Fruit fly (Drosophila melanogaster) whole organism, pupa: ENCODE data around the gene nudC.
A peak's percentile ranks its signal among the peaks of the same experiment; 100 is the strongest.

Experiments
- CG10348 ChIP-seq: fragments of 200-800 bp; sonication (Bioruptor generic); IDR thresholded peaks from 2 replicates; pipeline ENCODE4 v1.3.6; 2022; ENCODE audit warnings: missing biosample characterization, missing genetic modification characterization
- CG12605 ChIP-seq: fragments of 200-800 bp; sonication (Bioruptor generic); IDR thresholded peaks from 2 replicates; pipeline ENCODE4 v1.3.6; 2022; ENCODE audit warnings: missing biosample characterization, missing genetic modification characterization
- CG13204 ChIP-seq: fragments of 200-800 bp; sonication (Bioruptor generic); optimal IDR thresholded peaks from 2 replicates; lab custom pipeline; 2018; ENCODE audit warnings: missing biosample characterization, mild to moderate bottlenecking, missing genetic modification characterization, moderate library complexity
- CG14655 ChIP-seq: fragments of 200-800 bp; sonication (Bioruptor generic); optimal IDR thresholded peaks from 3 replicates; lab custom pipeline; 2017; ENCODE audit warnings: mild to moderate bottlenecking, missing biosample characterization, missing genetic modification reagents, missing genetic modification characterization
- CG15710 ChIP-seq: fragments of 200-800 bp; sonication (Bioruptor generic); optimal IDR thresholded peaks from 2 replicates; lab custom pipeline; 2018; ENCODE audit warnings: missing biosample characterization, mild to moderate bottlenecking, missing genetic modification characterization, moderate library complexity
- CG17806 ChIP-seq: fragments of 200-800 bp; sonication (Bioruptor generic); optimal IDR thresholded peaks from 2 replicates; lab custom pipeline; 2018; ENCODE audit warnings: missing biosample characterization, mild to moderate bottlenecking, missing genetic modification characterization, moderate library complexity
- CG32121 ChIP-seq: fragments of 200-800 bp; sonication (Bioruptor generic); IDR thresholded peaks from 2 replicates; pipeline ENCODE4 v1.3.6; 2022; ENCODE audit warnings: missing biosample characterization, missing genetic modification characterization
- CG34367 ChIP-seq: fragments of 200-800 bp; sonication (Bioruptor generic); optimal IDR thresholded peaks from 2 replicates; lab custom pipeline; 2018; ENCODE audit warnings: missing biosample characterization, mild to moderate bottlenecking, missing genetic modification characterization
- CG4496 ChIP-seq: fragments of 200-800 bp; sonication (Bioruptor generic); IDR thresholded peaks from 3 replicates; pipeline ENCODE4 v1.3.6; 2022; ENCODE audit warnings: missing biosample characterization, missing genetic modification characterization
- CG8159 ChIP-seq: fragments of 200-800 bp; sonication (Bioruptor generic); optimal IDR thresholded peaks from 3 replicates; lab custom pipeline; 2018; ENCODE audit warnings: missing biosample characterization, mild to moderate bottlenecking, missing genetic modification characterization, moderate library complexity
- CG8301 ChIP-seq: fragments of 200-800 bp; sonication (Bioruptor generic); optimal IDR thresholded peaks from 2 replicates; lab custom pipeline; 2018; ENCODE audit warnings: missing biosample characterization, mild to moderate bottlenecking, missing genetic modification characterization
- CG9948 ChIP-seq: fragments of 200-800 bp; sonication (Bioruptor generic); optimal IDR thresholded peaks from 2 replicates; lab custom pipeline; 2018; ENCODE audit warnings: missing biosample characterization, mild to moderate bottlenecking, missing genetic modification characterization, moderate library complexity
- D1 ChIP-seq: fragments of 200-800 bp; sonication (Bioruptor generic); optimal IDR thresholded peaks from 2 replicates; lab custom pipeline; 2018; ENCODE audit warnings: missing biosample characterization, mild to moderate bottlenecking, missing genetic modification characterization, moderate library complexity
- EcR ChIP-seq: fragments of 200-800 bp; sonication (Bioruptor generic); optimal IDR thresholded peaks from 3 replicates; lab custom pipeline; 2019; ENCODE audit warnings: missing biosample characterization, missing genetic modification characterization, mild to moderate bottlenecking, moderate library complexity, missing genetic modification reagents
- Ets98B ChIP-seq: fragments of 200-800 bp; sonication (Bioruptor generic); IDR thresholded peaks from 2 replicates; pipeline ENCODE4 v1.3.6; 2022; ENCODE audit warnings: missing biosample characterization, missing genetic modification characterization
- Pif1A ChIP-seq: fragments of 200-800 bp; sonication (Bioruptor generic); optimal IDR thresholded peaks from 3 replicates; lab custom pipeline; 2016; ENCODE audit warnings: missing biosample characterization, missing genetic modification characterization
- Pif1B ChIP-seq: fragments of 200-800 bp; sonication (Bioruptor generic); optimal IDR thresholded peaks from 3 replicates; lab custom pipeline; 2016; ENCODE audit warnings: missing biosample characterization, missing genetic modification characterization
- Snoo ChIP-seq: fragments of 200-800 bp; sonication (Bioruptor generic); optimal IDR thresholded peaks from 3 replicates; lab custom pipeline; 2017; ENCODE audit warnings: missing biosample characterization, mild to moderate bottlenecking, missing genetic modification characterization, inconsistent platforms
- fd96Ca ChIP-seq: fragments of 200-800 bp; sonication (Bioruptor generic); IDR thresholded peaks from 3 replicates; pipeline ENCODE4 v1.3.6; 2022; ENCODE audit warnings: missing biosample characterization, missing genetic modification characterization
- gl ChIP-seq: fragments of 200-800 bp; sonication (Bioruptor generic); optimal IDR thresholded peaks from 2 replicates; lab custom pipeline; 2018; ENCODE audit warnings: missing biosample characterization, mild to moderate bottlenecking, missing genetic modification characterization
- rn ChIP-seq: fragments of 200-800 bp; sonication (Bioruptor generic); IDR thresholded peaks from 2 replicates; pipeline ENCODE4 v1.3.6; 2022; ENCODE audit warnings: missing biosample characterization, missing genetic modification characterization

Gene nudC

DNA sequence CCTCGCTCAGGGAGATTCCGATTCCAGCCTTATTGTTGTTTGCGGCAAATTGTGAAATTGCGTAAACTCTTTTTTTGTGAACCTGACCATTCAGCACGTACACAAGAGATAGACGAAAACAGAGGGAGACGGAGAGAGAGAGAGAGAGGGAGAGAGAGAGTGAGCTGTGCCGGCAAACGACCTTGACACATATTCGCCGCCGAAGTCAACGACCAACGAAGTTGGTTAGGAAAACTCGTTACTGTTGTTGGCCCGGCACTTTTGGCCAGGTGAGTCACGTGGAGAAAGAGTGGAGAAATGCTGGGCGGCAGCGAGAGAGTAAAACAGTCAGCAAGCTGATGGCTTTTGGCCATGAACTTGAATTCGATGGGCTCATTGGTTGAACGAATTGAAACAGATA is 25.2 kb downstream of the nudC start:
- TF ChIP-seq rn (GFP tag; lab: Robert Waterston, UW) (no peak), EcR (GFP tag; lab: Kevin White, UChicago) (peak; percentile 69), D1 (tag; lab: Kevin White, UChicago) (no peak)

DNA sequence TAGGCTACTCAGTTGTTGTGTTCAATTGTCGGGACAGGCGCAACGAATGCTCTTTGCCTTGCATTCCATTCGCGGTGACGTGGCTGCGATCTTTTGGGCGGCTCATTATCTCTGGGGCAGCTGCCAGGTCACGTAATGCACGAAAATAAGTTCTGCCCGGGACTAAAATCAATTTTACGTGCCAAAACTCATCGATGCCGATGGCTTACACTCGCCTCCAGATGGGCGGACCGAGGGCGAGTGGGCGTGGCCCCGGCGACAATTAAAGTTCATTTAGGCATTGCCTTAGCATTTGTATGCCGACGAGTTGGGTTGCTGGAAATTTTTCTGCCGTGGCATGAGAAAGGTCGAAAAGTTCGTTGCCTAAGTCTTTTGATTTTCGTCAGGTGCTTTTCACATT is 31.9 kb downstream of the nudC start:
- no peak for TF ChIP-seq rn (GFP tag; lab: Robert Waterston, UW)
- TF ChIP-seq Pif1B (GFP tag; lab: Kevin White, UChicago): no peak
- TF ChIP-seq CG12605 (GFP tag; lab: Robert Waterston, UW): no peak
- TF ChIP-seq CG9948 (tag; lab: Kevin White, UChicago): no peak
- no peak for TF ChIP-seq EcR (GFP tag; lab: Kevin White, UChicago)
- no peak for TF ChIP-seq gl (tag; lab: Kevin White, UChicago)
- TF ChIP-seq D1 (tag; lab: Kevin White, UChicago): no peak
- no peak for TF ChIP-seq Pif1A
- TF ChIP-seq CG10348: no peak

dm6 chr3L:16840540-16840939 is 35.7 kb downstream of the nudC start:
- TF ChIP-seq CG14655 (no peak), CG8159 (tag; lab: Kevin White, UChicago) (peak; percentile 31), CG13204 (GFP tag; lab: Kevin White, UChicago) (no peak)

DNA sequence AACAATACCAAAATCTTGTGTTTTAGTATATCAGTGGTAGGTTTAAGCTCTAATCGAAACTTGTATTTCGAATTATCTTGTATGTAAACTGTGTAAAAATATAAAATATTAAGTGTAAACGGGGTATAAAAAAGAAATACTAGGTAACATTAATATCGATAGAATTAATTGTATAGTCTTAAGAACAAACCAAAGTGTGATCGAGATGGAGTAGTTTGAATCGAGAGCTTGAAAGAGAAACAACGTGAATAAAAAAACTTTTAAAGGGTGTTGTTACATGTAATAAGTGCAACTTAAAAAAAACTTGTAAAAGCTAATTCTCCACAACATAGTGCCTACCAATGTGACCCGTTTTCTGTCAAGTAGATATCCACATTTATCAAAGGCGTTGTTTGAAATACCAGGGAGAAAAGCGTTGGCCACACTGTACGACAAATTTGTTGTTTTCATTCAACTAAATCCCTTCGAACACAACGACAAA is 37.3 kb downstream of the nudC start, which contains the start of gene TSG101:
TSS of gene TSG101 (plus strand) at position 208 of the 481 bp plus-strand sequence.
- no peak for TF ChIP-seq CG15710 (tag; lab: Kevin White, UChicago)
- no peak for TF ChIP-seq EcR (GFP tag; lab: Kevin White, UChicago)
- TF ChIP-seq CG9948 (tag; lab: Kevin White, UChicago): no peak
- TF ChIP-seq fd96Ca (GFP tag; lab: Robert Waterston, UW): no peak
- TF ChIP-seq Pif1B (GFP tag; lab: Kevin White, UChicago): no peak
- TF ChIP-seq Pif1A: no peak
- TF ChIP-seq rn (GFP tag; lab: Robert Waterston, UW): no peak
- no peak for TF ChIP-seq CG8159 (tag; lab: Kevin White, UChicago)
- no peak for TF ChIP-seq Ets98B (GFP tag; lab: Robert Waterston, UW)
- TF ChIP-seq CG32121 (GFP tag; lab: Robert Waterston, UW): no peak
- TF ChIP-seq CG17806 (tag; lab: Kevin White, UChicago): no peak
- TF ChIP-seq CG14655: no peak
- TF ChIP-seq, all 21 proteins: peak for 0

DNA sequence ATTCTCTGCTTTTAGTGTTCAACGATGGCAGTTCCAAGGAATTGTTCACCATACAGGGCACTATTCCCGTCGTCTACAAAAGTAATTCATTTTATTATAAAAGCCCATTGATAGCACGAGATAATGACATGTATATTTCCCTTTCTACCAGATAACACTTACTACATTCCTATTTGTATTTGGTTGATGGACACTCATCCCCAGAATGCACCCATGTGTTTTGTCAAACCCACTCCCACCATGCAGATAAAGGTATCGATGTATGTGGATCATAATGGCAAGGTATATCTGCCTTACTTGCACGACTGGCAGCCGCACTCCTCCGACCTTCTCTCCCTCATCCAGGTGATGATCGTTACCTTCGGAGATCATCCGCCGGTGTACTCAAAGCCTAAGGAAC is 38.2 kb downstream of the nudC start:
- TF ChIP-seq fd96Ca (GFP tag; lab: Robert Waterston, UW) (no peak), gl (tag; lab: Kevin White, UChicago) (no peak), CG12605 (GFP tag; lab: Robert Waterston, UW) (no peak), D1 (tag; lab: Kevin White, UChicago) (no peak), CG13204 (GFP tag; lab: Kevin White, UChicago) (no peak), CG8159 (tag; lab: Kevin White, UChicago) (no peak)

DNA sequence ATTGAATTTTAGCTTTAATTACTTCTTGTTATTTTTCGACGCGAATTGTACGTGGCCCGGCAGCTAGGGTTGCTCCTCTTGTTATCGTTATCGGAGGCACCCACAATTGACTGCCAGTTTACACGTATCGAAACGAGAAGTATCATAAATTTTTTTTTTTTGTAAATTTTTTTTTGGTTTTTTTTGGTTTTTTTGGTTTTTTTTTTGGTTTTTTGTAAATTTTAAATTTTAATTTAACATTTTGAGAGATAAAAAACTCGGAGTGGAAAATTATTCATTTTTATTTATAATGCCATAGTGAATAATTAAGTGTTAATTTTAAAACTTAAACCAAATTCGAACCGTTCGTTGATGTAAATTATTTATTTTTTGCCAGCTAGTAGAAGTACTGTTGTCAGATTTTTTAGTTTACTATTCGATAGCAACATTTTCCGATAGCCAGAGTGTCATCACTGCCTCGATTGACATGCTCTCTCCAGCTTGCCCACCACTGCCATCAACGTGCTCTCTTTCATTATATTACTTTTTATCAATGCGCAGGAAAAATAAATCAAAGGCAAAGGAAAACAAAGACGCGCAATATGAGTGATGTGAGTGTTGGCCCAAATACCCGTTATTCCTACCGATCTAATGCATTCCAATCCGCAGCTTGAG is 40.3 kb downstream of the nudC start, which contains the start of the genes kud and Zcchc7:
TSS of gene kud (minus strand) at position 72 of the 654 bp plus-strand sequence.
TSS of gene Zcchc7 (plus strand) at position 467 of the 654 bp plus-strand sequence.
- no peak for TF ChIP-seq Pif1A
- TF ChIP-seq CG34367: peak; percentile 33
- TF ChIP-seq gl (tag; lab: Kevin White, UChicago): no peak
- TF ChIP-seq Snoo (tag; lab: Kevin White, UChicago): peak; percentile 51
- no peak for TF ChIP-seq fd96Ca (GFP tag; lab: Robert Waterston, UW)
- no peak for TF ChIP-seq CG10348
- peak; percentile 43 for TF ChIP-seq CG17806 (tag; lab: Kevin White, UChicago)
- TF ChIP-seq CG8301 (tag; lab: Kevin White, UChicago): no peak
- TF ChIP-seq CG13204 (GFP tag; lab: Kevin White, UChicago): no peak
- no peak for TF ChIP-seq D1 (tag; lab: Kevin White, UChicago)
- peak; percentile 32; the same call in 1 of the 2 replicates for TF ChIP-seq Ets98B (GFP tag; lab: Robert Waterston, UW)
- no peak for TF ChIP-seq CG4496 (GFP tag; lab: Robert Waterston, UW)
- TF ChIP-seq CG8159 (tag; lab: Kevin White, UChicago): peak; percentile 74
- no peak for TF ChIP-seq rn (GFP tag; lab: Robert Waterston, UW)
- TF ChIP-seq CG12605 (GFP tag; lab: Robert Waterston, UW): no peak
- no peak for TF ChIP-seq EcR (GFP tag; lab: Kevin White, UChicago)
- no peak for TF ChIP-seq Pif1B (GFP tag; lab: Kevin White, UChicago)
- no peak; the same call in 1 of the 2 replicates for TF ChIP-seq CG32121 (GFP tag; lab: Robert Waterston, UW)
- peak; percentile 44 for TF ChIP-seq CG9948 (tag; lab: Kevin White, UChicago)
- TF ChIP-seq CG14655: no peak
- TF ChIP-seq CG15710 (tag; lab: Kevin White, UChicago): peak; percentile 72
